Fruit fly (Drosophila melanogaster): ENCODE results near the gene alpha-Man-IIa.

alpha-Man-IIa gene

dm6 chr3R:9378644-9379411 lies 33.5 kb upstream of the alpha-Man-IIa start (continued):
- peak; percentile 92 for TF ChIP-seq CG15696 (tag; optimal IDR thresholded peaks at IDR 0.05)
- peak; percentile 43 for TF ChIP-seq CG1233 (GFP tag; optimal IDR thresholded peaks at IDR 0.05)
- TF ChIP-seq BtbVII (GFP tag; optimal IDR thresholded peaks at IDR 0.05), result no peak
- no peak for TF ChIP-seq ato (GFP tag; IDR thresholded peaks at IDR 0.05; ENCODE audit: partially characterized antibody)
- TF ChIP-seq CG14710 (tag; optimal IDR thresholded peaks at IDR 0.05), result peak; percentile 87
- TF ChIP-seq sim (GFP tag; IDR thresholded peaks at IDR 0.05), result no peak
- no peak for TF ChIP-seq bowl (GFP tag; IDR thresholded peaks at IDR 0.05)
- no peak for TF ChIP-seq CG11696 (GFP tag; IDR thresholded peaks at IDR 0.05)
- TF ChIP-seq CG11085 (GFP tag; IDR thresholded peaks at IDR 0.05), result no peak
- no peak for TF ChIP-seq Taf1 (GFP tag; IDR thresholded peaks at IDR 0.05)
- TF ChIP-seq vfl (GFP tag; optimal IDR thresholded peaks at IDR 0.05), result no peak
- no peak for TF ChIP-seq ase (GFP tag; IDR thresholded peaks at IDR 0.05)
- no peak for TF ChIP-seq CG15073 (GFP tag; optimal IDR thresholded peaks at IDR 0.05)
- TF ChIP-seq CG1832 (GFP tag; optimal IDR thresholded peaks at IDR 0.05), result no peak
- no peak for TF ChIP-seq hth (optimal IDR thresholded peaks at IDR 0.05)
- peak; percentile 40 for TF ChIP-seq lilli (GFP tag; optimal IDR thresholded peaks at IDR 0.05)
- no peak for TF ChIP-seq slou (GFP tag; optimal IDR thresholded peaks at IDR 0.05)
- TF ChIP-seq CG1024 (GFP tag; IDR thresholded peaks at IDR 0.05), result no peak
- TF ChIP-seq CG13894 (tag; optimal IDR thresholded peaks at IDR 0.05), result no peak
- no peak for TF ChIP-seq mld (GFP tag; IDR thresholded peaks at IDR 0.05; ENCODE audit: partially characterized antibody)
- peak; percentile 36 for TF ChIP-seq CG3407 (GFP tag; optimal IDR thresholded peaks at IDR 0.05)
- no peak for TF ChIP-seq gro (GFP tag; optimal IDR thresholded peaks at IDR 0.05)
- no peak for TF ChIP-seq CG7271 (tag; optimal IDR thresholded peaks at IDR 0.05)
- no peak for TF ChIP-seq klu (GFP tag; IDR thresholded peaks at IDR 0.05)
- TF ChIP-seq CG12104 (GFP tag; optimal IDR thresholded peaks at IDR 0.05), result peak; percentile 27
- TF ChIP-seq CG18011 (GFP tag; optimal IDR thresholded peaks at IDR 0.05), result no peak
- TF ChIP-seq prd (optimal IDR thresholded peaks at IDR 0.05), result no peak
- TF ChIP-seq prd (GFP tag; IDR thresholded peaks at IDR 0.05), result peak; percentile 79; the same call in 2 of the 3 replicates
- TF ChIP-seq gsb (GFP tag; IDR thresholded peaks at IDR 0.05), result no peak
- TF ChIP-seq CG15479 (GFP tag; optimal IDR thresholded peaks at IDR 0.05), result peak; percentile 75
- TF ChIP-seq Kr (GFP tag; optimal IDR thresholded peaks at IDR 0.05), result peak; percentile 87
- no peak for TF ChIP-seq lov (optimal IDR thresholded peaks at IDR 0.05)
- TF ChIP-seq lov (GFP tag; IDR thresholded peaks at IDR 0.05), result 0 out of 3 replicates have a peak, but pooled peaks have one; percentile 37
- TF ChIP-seq CG12236 (GFP tag; optimal IDR thresholded peaks at IDR 0.05), result no peak
- TF ChIP-seq CG6813 (GFP tag; optimal IDR thresholded peaks at IDR 0.05), result peak; percentile 22
- TF ChIP-seq CG9932 (GFP tag; IDR thresholded peaks at IDR 0.05), result no peak
- TF ChIP-seq Scr (GFP tag; IDR thresholded peaks at IDR 0.05; ENCODE audit: partially characterized antibody), result no peak
- TF ChIP-seq CG11093 (GFP tag; IDR thresholded peaks at IDR 0.05), result no peak
- no peak for TF ChIP-seq CG4707 (GFP tag; optimal IDR thresholded peaks at IDR 0.05)
- TF ChIP-seq CG3163 (GFP tag; optimal IDR thresholded peaks at IDR 0.05), result no peak
- TF ChIP-seq Chrac-16 (GFP tag; optimal IDR thresholded peaks at IDR 0.05), result peak; percentile 47
- TF ChIP-seq CG17328 (GFP tag; IDR thresholded peaks at IDR 0.05), result peak; percentile 50
- TF ChIP-seq cad (GFP tag; optimal IDR thresholded peaks at IDR 0.05), result no peak
- no peak for TF ChIP-seq run (tag; optimal IDR thresholded peaks at IDR 0.05)
- peak; percentile 46 for TF ChIP-seq ATbp (GFP tag; optimal IDR thresholded peaks at IDR 0.05)
- TF ChIP-seq CG3726 (GFP tag; IDR thresholded peaks at IDR 0.05), result no peak
- TF ChIP-seq ems (GFP tag; optimal IDR thresholded peaks at IDR 0.05), result no peak
- peak; percentile 47 for TF ChIP-seq Xbp1 (GFP tag; optimal IDR thresholded peaks at IDR 0.05)
- TF ChIP-seq CG13624 (GFP tag; optimal IDR thresholded peaks at IDR 0.05), result peak; percentile 7
- peak; percentile 80 for TF ChIP-seq CG17361 (GFP tag; IDR thresholded peaks at IDR 0.05)
- TF ChIP-seq Hmr (GFP tag; optimal IDR thresholded peaks at IDR 0.05), result no peak
